Worm (Caenorhabditis elegans) whole organism, L4 larva: ENCODE measurements around the gene ZK550.6.
A peak's percentile ranks its signal among the peaks of the same experiment; 100 is the strongest.

ENCODE experiments used
- F26F4.8 ChIP-seq: fragments of 200-800 bp; sonication (Bioruptor generic); conservative IDR thresholded peaks from 2 replicates; pipeline ENCODE4 v1.3.6; 2022; ENCODE audit warnings: missing genetic modification characterization, missing compliant biosample characterization
- F49E8.2 ChIP-seq: sonication (generic microtip); optimal IDR thresholded peaks from 2 replicates; lab custom pipeline; 2016; ENCODE audit warnings: missing compliant biosample characterization, mild to moderate bottlenecking, missing genetic modification characterization, borderline replicate concordance
- Y5F2A.4 ChIP-seq: fragments of 200-800 bp; sonication (Bioruptor generic); optimal IDR thresholded peaks from 2 replicates; lab custom pipeline; 2018; ENCODE audit warnings: mild to moderate bottlenecking, missing genetic modification characterization, missing compliant biosample characterization
- aha-1 ChIP-seq: fragments of 150-350 bp; peaks from one replicate; lab custom pipeline; 2014; ENCODE audit warnings: missing biosample characterization, missing genetic modification characterization
- attf-4 ChIP-seq: sonication (generic microtip); optimal IDR thresholded peaks from 3 replicates; lab custom pipeline; 2017; ENCODE audit warnings: missing biosample characterization, missing genetic modification characterization
- ceh-32 ChIP-seq: sonication (generic microtip); optimal IDR thresholded peaks from 2 replicates; lab custom pipeline; 2016; ENCODE audit warnings: mild to moderate bottlenecking, missing genetic modification characterization, missing compliant biosample characterization; ENCODE audit not compliant: poor library complexity
- ceh-44 ChIP-seq: fragments of 200-800 bp; sonication (Bioruptor generic); IDR thresholded peaks from 2 replicates; pipeline ENCODE4 v1.3.6; 2022; ENCODE audit warnings: missing genetic modification reagents, missing genetic modification characterization, missing compliant biosample characterization
- cey-2 ChIP-seq: sonication (generic microtip); optimal IDR thresholded peaks from 3 replicates; lab custom pipeline; 2017; ENCODE audit warnings: missing genetic modification characterization, mild to moderate bottlenecking, missing compliant biosample characterization, antibody characterized with exemption, borderline replicate concordance; ENCODE audit not compliant: insufficient read depth
- daf-16 ChIP-seq, 3 experiments: sonication (generic microtip); optimal IDR thresholded peaks; 2 replicates each; lab custom pipeline; 2016 to 2017; ENCODE audit warnings: missing genetic modification characterization in 3 of 3, missing genetic modification reagents in 3 of 3, mild to moderate bottlenecking in 2 of 3, missing compliant biosample characterization in 2 of 3, missing biosample characterization in 1 of 3, moderate library complexity in 1 of 3
- dmd-8 ChIP-seq: fragments of 200-800 bp; sonication (Bioruptor generic); IDR thresholded peaks from 2 replicates; pipeline ENCODE4 v1.3.6; 2022; ENCODE audit warnings: missing genetic modification characterization, missing compliant biosample characterization
- egl-27 ChIP-seq: sonication (generic microtip); optimal IDR thresholded peaks from 3 replicates; lab custom pipeline; 2017; ENCODE audit warnings: missing biosample characterization, missing genetic modification reagents, missing genetic modification characterization
- fkh-10 ChIP-seq: fragments of 150-350 bp; optimal IDR thresholded peaks from 2 replicates; lab custom pipeline; 2014; ENCODE audit warnings: missing biosample characterization, missing genetic modification reagents, missing genetic modification characterization
- fos-1 ChIP-seq: fragments of 150-350 bp; optimal IDR thresholded peaks from 2 replicates; lab custom pipeline; 2014; ENCODE audit warnings: missing biosample characterization, missing genetic modification characterization
- lim-7 ChIP-seq: fragments of 200-800 bp; sonication (Bioruptor generic); IDR thresholded peaks from 2 replicates; pipeline ENCODE4 v1.3.6; 2022; ENCODE audit warnings: missing genetic modification characterization, missing compliant biosample characterization
- lin-13 ChIP-seq: fragments of 150-350 bp; optimal IDR thresholded peaks from 2 replicates; lab custom pipeline; 2014; ENCODE audit warnings: missing biosample characterization, missing genetic modification reagents, missing genetic modification characterization
- lin-29 ChIP-seq: fragments of 200-800 bp; sonication (Bioruptor generic); IDR thresholded peaks from 2 replicates; pipeline ENCODE4 v1.3.6; 2022; ENCODE audit warnings: missing genetic modification reagents, missing genetic modification characterization, missing compliant biosample characterization
- lir-3 ChIP-seq: sonication (generic microtip); optimal IDR thresholded peaks from 2 replicates; lab custom pipeline; 2016; ENCODE audit warnings: mild to moderate bottlenecking, missing genetic modification characterization, missing compliant biosample characterization
- mes-2 ChIP-seq: sonication (generic microtip); optimal IDR thresholded peaks from 2 replicates; lab custom pipeline; 2016; ENCODE audit warnings: missing genotype, mild to moderate bottlenecking, missing genetic modification characterization, missing compliant biosample characterization; ENCODE audit not compliant: poor library complexity, severe bottlenecking
- mxl-2 ChIP-seq: fragments of 200-800 bp; sonication (Bioruptor generic); conservative IDR thresholded peaks from 2 replicates; pipeline ENCODE4 v1.3.6; 2022; ENCODE audit warnings: missing genetic modification reagents, missing genetic modification characterization, missing compliant biosample characterization
- nhr-10 ChIP-seq: fragments of 150-350 bp; optimal IDR thresholded peaks from 2 replicates; lab custom pipeline; 2014; ENCODE audit warnings: missing biosample characterization, missing genetic modification characterization
- nhr-11 ChIP-seq: fragments of 150-350 bp; optimal IDR thresholded peaks from 2 replicates; lab custom pipeline; 2014; ENCODE audit warnings: missing biosample characterization, missing genetic modification characterization
- nhr-237 ChIP-seq: sonication (generic microtip); optimal IDR thresholded peaks from 2 replicates; lab custom pipeline; 2017; ENCODE audit warnings: missing biosample characterization, missing genetic modification characterization
- nhr-42 ChIP-seq: fragments of 200-800 bp; sonication (Bioruptor generic); IDR thresholded peaks from 2 replicates; pipeline ENCODE4 v1.3.6; 2022; ENCODE audit warnings: missing genetic modification characterization, missing compliant biosample characterization
- nhr-48 ChIP-seq: sonication (generic microtip); optimal IDR thresholded peaks from 2 replicates; lab custom pipeline; 2016; ENCODE audit warnings: mild to moderate bottlenecking, missing genetic modification characterization, missing compliant biosample characterization
- nhr-6 ChIP-seq: fragments of 150-350 bp; optimal IDR thresholded peaks from 2 replicates; lab custom pipeline; 2014; ENCODE audit warnings: missing biosample characterization, missing genetic modification characterization
- pha-4 ChIP-seq, 2 experiments: fragments of 150-350 bp in 1 of 2; fragments of 200-800 bp in 1 of 2; sonication (Bioruptor generic) in 1 of 2; IDR thresholded peaks in 1 of 2; optimal IDR thresholded peaks in 1 of 2; 2 replicates each; pipeline versions ENCODE4 v1.3.6 to Lab custom; 2014 to 2022; ENCODE audit warnings: missing genetic modification characterization in 2 of 2, missing genetic modification reagents in 2 of 2, missing biosample characterization in 1 of 2, missing compliant biosample characterization in 1 of 2
- php-3 ChIP-seq: fragments of 200-800 bp; sonication (Bioruptor generic); IDR thresholded peaks from 2 replicates; pipeline ENCODE4 v1.3.6; 2022; ENCODE audit warnings: missing genetic modification reagents, missing genetic modification characterization, missing compliant biosample characterization
- rbr-2 ChIP-seq: sonication (generic microtip); optimal IDR thresholded peaks from 2 replicates; lab custom pipeline; 2016; ENCODE audit warnings: missing genotype, missing genetic modification characterization, missing compliant biosample characterization
- sdz-12 ChIP-seq: fragments of 200-800 bp; sonication (Bioruptor generic); optimal IDR thresholded peaks from 2 replicates; lab custom pipeline; 2018; ENCODE audit warnings: mild to moderate bottlenecking, missing genetic modification characterization, missing compliant biosample characterization
- set-16 ChIP-seq: fragments of 200-800 bp; sonication (Bioruptor generic); IDR thresholded peaks from 2 replicates; pipeline ENCODE4 v1.3.6; 2022; ENCODE audit warnings: missing genetic modification reagents, missing genetic modification characterization, missing compliant biosample characterization
- tag-97 ChIP-seq: fragments of 200-800 bp; sonication (Bioruptor generic); IDR thresholded peaks from 2 replicates; pipeline ENCODE4 v1.3.6; 2022; ENCODE audit warnings: missing genetic modification characterization, missing compliant biosample characterization
- unc-130 ChIP-seq: sonication (generic microtip); optimal IDR thresholded peaks from 2 replicates; lab custom pipeline; 2016; ENCODE audit warnings: missing genetic modification reagents, missing genetic modification characterization, missing compliant biosample characterization
- unc-62 ChIP-seq, 3 experiments: fragments of 150-350 bp in 1 of 3; sonication (generic microtip); optimal IDR thresholded peaks in 2 of 3; peaks in 1 of 3; 1 replicate in 1 of 3; 2 replicates in 2 of 3; lab custom pipeline; 2014 to 2017; ENCODE audit warnings: missing biosample characterization in 3 of 3, missing genetic modification characterization in 3 of 3, missing genetic modification reagents in 3 of 3, missing genotype in 1 of 3
- zag-1 ChIP-seq: fragments of 150-350 bp; optimal IDR thresholded peaks from 2 replicates; lab custom pipeline; 2014; ENCODE audit warnings: missing biosample characterization, missing genetic modification characterization
- zfp-2 ChIP-seq: sonication (generic microtip); optimal IDR thresholded peaks from 2 replicates; lab custom pipeline; 2016; ENCODE audit warnings: mild to moderate bottlenecking, missing genetic modification characterization, missing compliant biosample characterization
- ztf-7 ChIP-seq: fragments of 150-350 bp; optimal IDR thresholded peaks from 2 replicates; lab custom pipeline; 2014; ENCODE audit warnings: missing biosample characterization, missing genetic modification characterization

The ZK550.6 gene

DNA sequence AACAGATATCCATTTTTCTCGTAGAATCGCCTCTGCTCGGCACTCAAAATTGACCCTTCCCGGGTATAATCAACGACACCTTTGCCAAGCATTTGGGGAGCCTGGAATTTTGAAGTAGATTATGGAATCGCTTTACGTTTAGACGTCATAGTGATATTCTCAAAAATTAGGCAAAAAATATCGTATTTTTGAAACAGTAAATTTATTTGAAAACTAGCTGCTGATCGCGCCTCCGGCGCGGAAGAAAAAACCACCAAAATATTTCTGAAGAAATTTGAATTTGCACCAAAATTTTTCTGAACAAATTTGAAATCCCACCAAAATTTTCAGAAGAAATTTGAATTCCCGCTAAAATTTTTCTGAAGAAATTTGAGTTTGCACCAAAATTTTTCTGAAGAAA is at the start of gene ZK550.6:
ZK550.6 (minus strand) TSS at position 101 of the 400 bp plus-strand sequence.
- TF ChIP-seq pha-4 (GFP tag; IDR thresholded peaks at IDR 0.05; lab: Robert Waterston, UW) (no peak), pha-4 (tag; optimal IDR thresholded peaks at IDR 0.05; lab: Kevin White, UChicago) (no peak), aha-1 (peak; percentile 17), unc-62 (GFP tag; optimal IDR thresholded peaks at IDR 0.05 in 1 of 2; lab: Kevin White, UChicago) (peak in 1 of 2 experiments; percentile 18), unc-62 (tag; optimal IDR thresholded peaks at IDR 0.05; lab: Kevin White, UChicago) (no peak)

DNA sequence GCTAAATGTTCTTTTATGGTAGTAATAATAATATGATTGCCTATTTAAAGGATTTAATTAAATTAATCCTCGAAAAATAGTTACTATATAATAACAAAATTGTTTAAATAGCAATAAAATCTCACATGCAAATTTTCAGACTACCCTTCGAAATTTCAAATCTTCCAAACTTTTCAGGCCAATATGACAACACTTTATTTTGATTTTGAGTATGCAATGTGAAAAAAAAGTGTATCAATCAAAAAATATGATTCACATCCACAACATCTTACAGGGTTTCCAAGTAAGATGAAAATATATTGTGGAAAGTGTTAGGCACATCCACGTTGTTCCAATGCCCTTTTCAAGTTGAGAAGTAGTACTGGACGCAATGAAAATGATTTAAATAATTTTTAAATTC is 49.6 kb upstream of the ZK550.6 start, which contains the start of gene snf-9:
snf-9 (plus strand) TSS at position 301 of the 400 bp plus-strand sequence.
- TF ChIP-seq ztf-7 (tag; lab: Kevin White, UChicago) (no peak), set-16 (no peak), sdz-12 (GFP tag; lab: Kevin White, UChicago) (no peak), unc-62 (GFP tag; optimal IDR thresholded peaks at IDR 0.05 in 1 of 2; lab: Kevin White, UChicago) (peak in 1 of 2 experiments; percentile 15), unc-62 (tag; optimal IDR thresholded peaks at IDR 0.05; lab: Kevin White, UChicago) (no peak), zag-1 (tag; lab: Kevin White, UChicago) (no peak), egl-27 (tag; lab: Kevin White, UChicago) (no peak)
- TF ChIP-seq, all 104 proteins: peak for 1

DNA sequence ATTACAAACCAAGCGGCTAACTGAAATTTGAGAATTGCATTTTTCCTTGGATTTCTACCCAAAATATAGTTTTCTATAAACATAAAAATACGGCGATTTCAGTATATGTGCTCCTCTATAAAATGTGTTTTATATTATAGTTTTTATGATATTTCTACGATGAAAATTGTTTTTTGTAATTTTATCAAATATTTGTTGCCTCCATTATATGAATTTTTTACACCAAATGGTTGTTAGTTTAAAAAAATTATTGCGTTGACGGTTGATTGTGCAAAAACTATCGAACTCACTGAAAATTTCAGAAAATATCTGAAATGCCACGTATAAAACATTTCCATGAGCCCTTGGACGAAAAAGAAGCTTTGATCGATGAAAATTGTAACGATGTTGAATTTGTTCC is 45.9 kb upstream of the ZK550.6 start, which contains the start of gene T28F3.9:
T28F3.9 (plus strand) TSS at position 301 of the 400 bp plus-strand sequence.
- TF ChIP-seq ceh-32 (tag; lab: Kevin White, UChicago) (no peak), lim-7 (GFP tag; lab: Robert Waterston, UW) (no peak), php-3 (GFP tag; lab: Robert Waterston, UW) (no peak), nhr-6 (tag; lab: Kevin White, UChicago) (no peak), zag-1 (tag; lab: Kevin White, UChicago) (no peak), cey-2 (tag; lab: Kevin White, UChicago) (no peak), lin-29 (GFP tag; lab: Robert Waterston, UW) (no peak), nhr-10 (tag; lab: Kevin White, UChicago) (no peak), lir-3 (tag; lab: Kevin White, UChicago) (no peak), mes-2 (no peak), ztf-7 (tag; lab: Kevin White, UChicago) (no peak), Y5F2A.4 (GFP tag; lab: Kevin White, UChicago) (no peak)

DNA sequence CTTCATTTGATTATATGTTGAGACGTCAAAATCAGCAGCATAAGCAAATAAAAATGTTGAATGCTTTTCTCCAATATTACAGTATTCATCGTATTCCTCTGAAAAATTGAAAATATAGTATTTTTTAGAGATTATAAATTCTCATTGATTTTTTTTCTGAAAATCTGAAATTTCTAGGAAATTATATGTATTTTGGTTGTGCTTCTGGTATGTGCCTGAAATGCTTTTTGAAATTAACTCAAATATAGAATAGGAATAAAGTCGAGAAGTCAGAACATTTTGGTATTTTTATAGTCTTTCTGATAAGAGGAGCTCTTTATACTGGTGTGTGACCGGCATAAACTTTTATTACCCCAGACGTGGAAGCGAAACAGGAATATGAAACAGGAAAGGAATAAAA is 44.9 kb upstream of the ZK550.6 start, which contains the start of gene T28F3.8:
T28F3.8 (minus strand) TSS at position 101 of the 400 bp plus-strand sequence.
- peak; percentile 82 for TF ChIP-seq php-3 (GFP tag; lab: Robert Waterston, UW)

DNA sequence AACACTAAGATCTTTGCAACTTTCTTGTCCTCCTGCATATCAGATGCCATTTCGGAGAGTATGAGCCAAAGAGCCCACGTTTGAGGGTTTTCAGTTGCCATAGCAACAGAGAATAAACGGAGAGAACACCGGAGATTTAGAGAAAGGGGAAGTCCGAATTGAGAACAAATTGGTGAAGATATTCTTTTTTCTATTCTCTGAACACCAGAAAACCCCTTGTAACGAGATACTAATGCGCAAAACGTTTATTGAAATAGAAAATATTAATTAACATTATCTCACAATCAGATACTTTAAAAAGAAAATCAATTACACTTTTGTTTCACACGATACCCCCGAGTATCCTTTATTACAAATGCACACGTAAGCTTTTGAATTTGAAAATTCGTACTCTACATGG is 39.6 kb upstream of the ZK550.6 start, which contains the start of gene ifta-2:
ifta-2 (minus strand) TSS at position 101 of the 400 bp plus-strand sequence.
- TF ChIP-seq tag-97 (GFP tag; lab: Robert Waterston, UW) = no peak
- TF ChIP-seq unc-62 (GFP tag; optimal IDR thresholded peaks at IDR 0.05 in 1 of 2; lab: Kevin White, UChicago) = peak in 1 of 2 experiments; percentile 72
- TF ChIP-seq unc-62 (tag; optimal IDR thresholded peaks at IDR 0.05; lab: Kevin White, UChicago) = no peak

DNA sequence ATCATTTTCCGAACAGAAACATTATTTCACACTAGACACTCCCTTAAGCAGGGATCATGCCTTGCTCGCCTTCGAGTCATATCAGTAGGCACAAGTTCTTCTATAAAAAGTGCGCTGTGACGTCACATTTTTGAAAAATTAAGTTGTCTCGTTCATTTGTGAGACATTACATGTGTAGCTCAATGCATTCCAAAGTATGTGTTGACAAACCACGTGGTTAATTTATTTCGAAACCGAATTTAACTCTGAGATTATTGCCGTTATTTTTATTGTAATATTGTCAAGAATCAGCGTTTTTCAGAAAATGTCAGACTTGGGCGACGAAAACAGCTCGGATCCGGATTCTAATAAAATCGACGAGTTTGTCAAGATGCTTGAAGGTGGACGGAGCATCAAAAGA is 32.2 kb upstream of the ZK550.6 start, which contains the start of gene T28F3.5:
T28F3.5 (plus strand) TSS at position 301 of the 400 bp plus-strand sequence.
- TF ChIP-seq fos-1 (tag; lab: Kevin White, UChicago) = no peak
- no peak for TF ChIP-seq attf-4 (tag; lab: Kevin White, UChicago)
- peak; percentile 1 for TF ChIP-seq aha-1
- TF ChIP-seq nhr-48 (tag; lab: Kevin White, UChicago) = no peak

DNA sequence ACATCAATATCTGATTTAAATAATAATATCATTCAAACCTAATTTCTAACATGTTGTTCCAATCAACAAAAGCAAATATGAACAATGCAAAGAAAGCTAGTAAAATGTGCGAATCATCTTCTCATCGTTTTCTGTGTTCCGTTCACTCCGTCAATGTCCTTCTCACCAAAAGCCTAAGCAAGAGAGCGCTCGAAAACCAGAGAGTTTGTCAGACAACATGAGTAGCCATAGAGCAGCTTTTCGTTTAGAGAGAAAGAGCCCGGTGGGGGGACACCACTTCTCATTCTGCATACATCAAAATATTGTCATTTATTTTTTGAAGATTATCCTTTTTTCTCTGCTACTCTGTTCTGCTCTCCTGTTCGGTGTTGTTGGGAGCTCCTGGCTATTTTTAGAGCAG is 31.4 kb upstream of the ZK550.6 start:
- TF ChIP-seq nhr-237 (tag; lab: Kevin White, UChicago) (no peak), unc-130 (no peak), cey-2 (tag; lab: Kevin White, UChicago) (no peak), zfp-2 (no peak), dmd-8 (GFP tag; lab: Robert Waterston, UW) (no peak), ceh-44 (GFP tag; lab: Robert Waterston, UW) (no peak), rbr-2 (tag; lab: Kevin White, UChicago) (peak; percentile 38), nhr-42 (GFP tag; lab: Robert Waterston, UW) (no peak), F26F4.8 (GFP tag; lab: Robert Waterston, UW) (no peak), fkh-10 (GFP tag; lab: Kevin White, UChicago) (peak; percentile 20), F49E8.2 (tag; lab: Kevin White, UChicago) (no peak), set-16 (no peak), nhr-11 (tag; lab: Kevin White, UChicago) (no peak), lir-3 (tag; lab: Kevin White, UChicago) (no peak), mxl-2 (GFP tag; lab: Robert Waterston, UW) (no peak), lin-13 (GFP tag; lab: Kevin White, UChicago) (no peak), daf-16 (GFP tag; optimal IDR thresholded peaks at IDR 0.05; lab: Kevin White, UChicago) (no peak), daf-16 (tag; optimal IDR thresholded peaks at IDR 0.05; lab: Kevin White, UChicago) (no peak)
